Fruit fly (Drosophila melanogaster) whole organism, embryonic: ENCODE results near the gene CG14383.

ENCODE experiments used
- Antp ChIP-seq: fragments of 200-800 bp; sonication (Bioruptor generic); optimal IDR thresholded peaks from 3 replicates; lab custom pipeline; 2016; ENCODE audit warnings: missing biosample characterization, missing genetic modification characterization
- Bdp1 ChIP-seq: fragments of 200-800 bp; sonication (Bioruptor generic); optimal IDR thresholded peaks from 3 replicates; lab custom pipeline; 2016; ENCODE audit warnings: missing biosample characterization, missing genetic modification characterization
- CG10321 ChIP-seq: fragments of 200-800 bp; sonication (Bioruptor generic); IDR thresholded peaks from 2 replicates; pipeline ENCODE4 v1.3.6; 2022; ENCODE audit warnings: missing biosample characterization, missing genetic modification characterization
- CG11504 ChIP-seq: fragments of 200-800 bp; sonication (Bioruptor generic); optimal IDR thresholded peaks from 3 replicates; lab custom pipeline; 2019; ENCODE audit warnings: missing biosample characterization, mild to moderate bottlenecking, missing genetic modification characterization, moderate library complexity
- CG11696 ChIP-seq: fragments of 200-800 bp; sonication (Bioruptor generic); IDR thresholded peaks from 2 replicates; pipeline ENCODE4 v1.3.6; 2022; ENCODE audit warnings: missing biosample characterization, missing genetic modification characterization
- CG13296 ChIP-seq: fragments of 200-800 bp; sonication (Bioruptor generic); optimal IDR thresholded peaks from 3 replicates; lab custom pipeline; 2018; ENCODE audit warnings: missing biosample characterization, mild to moderate bottlenecking, missing genetic modification characterization
- CG13424 ChIP-seq: fragments of 200-800 bp; sonication (Bioruptor generic); optimal IDR thresholded peaks from 2 replicates; lab custom pipeline; 2019; ENCODE audit warnings: missing biosample characterization, mild to moderate bottlenecking, missing genetic modification characterization, moderate library complexity
- CG2116 ChIP-seq: fragments of 200-800 bp; sonication (Bioruptor generic); optimal IDR thresholded peaks from 3 replicates; lab custom pipeline; 2018; ENCODE audit warnings: missing biosample characterization, mild to moderate bottlenecking, missing genetic modification characterization
- CG3163 ChIP-seq: fragments of 200-800 bp; sonication (Bioruptor generic); optimal IDR thresholded peaks from 3 replicates; lab custom pipeline; 2016; ENCODE audit warnings: missing biosample characterization, missing genetic modification characterization
- CG32767 ChIP-seq: fragments of 200-800 bp; sonication (Bioruptor generic); IDR thresholded peaks from 2 replicates; pipeline ENCODE4 v1.3.6; 2022; ENCODE audit warnings: missing biosample characterization, missing genetic modification characterization
- CG34224 ChIP-seq: fragments of 200-800 bp; sonication (Bioruptor generic); IDR thresholded peaks from 3 replicates; pipeline ENCODE4 v1.3.6; 2022; ENCODE audit warnings: missing biosample characterization, missing genetic modification characterization; ENCODE audit not compliant: partially characterized antibody
- CG4328 ChIP-seq: fragments of 200-800 bp; sonication (Bioruptor generic); optimal IDR thresholded peaks from 3 replicates; lab custom pipeline; 2017; ENCODE audit warnings: missing biosample characterization, missing genetic modification reagents, missing genetic modification characterization
- CG4424 ChIP-seq: fragments of 200-800 bp; sonication (Bioruptor generic); optimal IDR thresholded peaks from 3 replicates; lab custom pipeline; 2016; ENCODE audit warnings: missing biosample characterization, missing genetic modification characterization
- CG7928 ChIP-seq: fragments of 200-800 bp; sonication (Bioruptor generic); optimal IDR thresholded peaks from 2 replicates; lab custom pipeline; 2017; ENCODE audit warnings: missing biosample characterization, mild to moderate bottlenecking, missing genetic modification characterization
- CG7987 ChIP-seq: fragments of 200-800 bp; sonication (Bioruptor generic); optimal IDR thresholded peaks from 2 replicates; lab custom pipeline; 2018; ENCODE audit warnings: missing biosample characterization, mild to moderate bottlenecking, missing genetic modification characterization, moderate library complexity
- CG8290 ChIP-seq, 3 experiments: fragments of 200-800 bp; sonication (Bioruptor generic); optimal IDR thresholded peaks; 2 replicates each; lab custom pipeline; 2016 to 2019; ENCODE audit warnings: missing biosample characterization in 3 of 3, missing genetic modification characterization in 3 of 3, mild to moderate bottlenecking in 2 of 3, moderate library complexity in 1 of 3
- CG8765 ChIP-seq: fragments of 200-800 bp; sonication (Bioruptor generic); IDR thresholded peaks from 2 replicates; pipeline ENCODE4 v1.3.6; 2022; ENCODE audit warnings: missing biosample characterization, missing genetic modification characterization
- CG9797 ChIP-seq: fragments of 200-800 bp; sonication (Bioruptor generic); optimal IDR thresholded peaks from 3 replicates; lab custom pipeline; 2018; ENCODE audit warnings: missing biosample characterization, mild to moderate bottlenecking, missing genetic modification characterization
- CG9817 ChIP-seq: fragments of 200-800 bp; sonication (Bioruptor generic); optimal IDR thresholded peaks from 2 replicates; lab custom pipeline; 2018; ENCODE audit warnings: missing biosample characterization, mild to moderate bottlenecking, missing genetic modification characterization, moderate library complexity
- Dad ChIP-seq: fragments of 200-800 bp; sonication (Bioruptor generic); optimal IDR thresholded peaks from 3 replicates; lab custom pipeline; 2016; ENCODE audit warnings: missing biosample characterization, missing genetic modification characterization
- E2f2 ChIP-seq: fragments of 200-800 bp; sonication (Bioruptor generic); IDR thresholded peaks from 2 replicates; pipeline ENCODE4 v1.3.6; 2022; ENCODE audit warnings: missing biosample characterization, missing genetic modification characterization
- ERR ChIP-seq: fragments of 200-800 bp; sonication (Bioruptor generic); optimal IDR thresholded peaks from 2 replicates; lab custom pipeline; 2016; ENCODE audit warnings: missing biosample characterization, missing genetic modification characterization
- Mad ChIP-seq: fragments of 200-800 bp; sonication (Bioruptor generic); optimal IDR thresholded peaks from 2 replicates; lab custom pipeline; 2016; ENCODE audit warnings: missing biosample characterization, missing genetic modification characterization
- NC2α ChIP-seq: fragments of 200-800 bp; sonication (Bioruptor generic); optimal IDR thresholded peaks from 2 replicates; lab custom pipeline; 2016; ENCODE audit warnings: missing biosample characterization, missing genetic modification characterization
- NfI ChIP-seq: fragments of 200-800 bp; sonication (Bioruptor generic); optimal IDR thresholded peaks from 3 replicates; lab custom pipeline; 2018; ENCODE audit warnings: missing biosample characterization, mild to moderate bottlenecking, missing genetic modification characterization, moderate library complexity
- Optix ChIP-seq: fragments of 200-800 bp; sonication (Bioruptor generic); IDR thresholded peaks from 3 replicates; pipeline ENCODE4 v1.3.6; 2022; ENCODE audit warnings: missing biosample characterization, missing genetic modification characterization
- Rfx ChIP-seq: fragments of 200-800 bp; sonication (Bioruptor generic); IDR thresholded peaks from 2 replicates; pipeline ENCODE4 v1.3.6; 2022; ENCODE audit warnings: missing biosample characterization, missing genetic modification characterization
- Rx ChIP-seq: fragments of 200-800 bp; sonication (Bioruptor generic); IDR thresholded peaks from 2 replicates; pipeline ENCODE4 v1.3.6; 2022; ENCODE audit warnings: missing biosample characterization, missing genetic modification characterization
- Side ChIP-seq: fragments of 200-800 bp; sonication (Bioruptor generic); optimal IDR thresholded peaks from 2 replicates; lab custom pipeline; 2016; ENCODE audit warnings: missing biosample characterization, missing genetic modification characterization
- Sry-β ChIP-seq: fragments of 200-800 bp; sonication (Bioruptor generic); optimal IDR thresholded peaks from 2 replicates; lab custom pipeline; 2018; ENCODE audit warnings: missing biosample characterization, mild to moderate bottlenecking, missing genetic modification characterization, moderate library complexity
- Sry-δ ChIP-seq: fragments of 200-800 bp; sonication (Bioruptor generic); optimal IDR thresholded peaks from 2 replicates; lab custom pipeline; 2016; ENCODE audit warnings: missing biosample characterization, missing genetic modification characterization
- TFAM ChIP-seq: fragments of 200-800 bp; sonication (Bioruptor generic); optimal IDR thresholded peaks from 2 replicates; lab custom pipeline; 2017; ENCODE audit warnings: missing biosample characterization, missing genetic modification characterization, inconsistent platforms
- Trl ChIP-seq, 3 experiments: fragments of >200 bp in 2 of 3; fragments of 200-800 bp in 1 of 3; sonication (Bioruptor generic) in 1 of 3; optimal IDR thresholded peaks; 2 replicates in 1 of 3; 3 replicates in 2 of 3; lab custom pipeline; 2016 to 2017; ENCODE audit warnings: missing biosample characterization in 1 of 3, missing genetic modification characterization in 1 of 3
- abd-A ChIP-seq: fragments of 200-800 bp; sonication (Bioruptor generic); optimal IDR thresholded peaks from 3 replicates; lab custom pipeline; 2019; ENCODE audit warnings: missing biosample characterization, mild to moderate bottlenecking, missing genetic modification characterization, moderate library complexity
- bbx ChIP-seq: fragments of 200-800 bp; sonication (Bioruptor generic); IDR thresholded peaks from 2 replicates; pipeline ENCODE4 v1.3.6; 2022; ENCODE audit warnings: missing biosample characterization, missing genetic modification characterization; ENCODE audit not compliant: partially characterized antibody
- chif ChIP-seq, 2 experiments: fragments of 200-800 bp; sonication (Bioruptor generic); optimal IDR thresholded peaks; 3 replicates each; lab custom pipeline; 2016; ENCODE audit warnings: missing biosample characterization in 2 of 2, missing genetic modification characterization in 2 of 2
- crc ChIP-seq: fragments of 200-800 bp; sonication (Bioruptor generic); optimal IDR thresholded peaks from 2 replicates; lab custom pipeline; 2016; ENCODE audit warnings: missing biosample characterization, missing genetic modification characterization
- crol ChIP-seq: fragments of 200-800 bp; sonication (Bioruptor generic); IDR thresholded peaks from 2 replicates; pipeline ENCODE4 v1.3.6; 2022; ENCODE audit warnings: missing biosample characterization, missing genetic modification characterization
- cwo ChIP-seq: fragments of 200-800 bp; sonication (Bioruptor generic); optimal IDR thresholded peaks from 3 replicates; lab custom pipeline; 2017; ENCODE audit warnings: missing biosample characterization, missing genetic modification characterization, mild to moderate bottlenecking, moderate library complexity, missing genetic modification reagents
- ftz-f1 ChIP-seq: fragments of 200-800 bp; sonication (Bioruptor generic); optimal IDR thresholded peaks from 2 replicates; lab custom pipeline; 2016; ENCODE audit warnings: missing biosample characterization, missing genetic modification characterization
- gcm2 ChIP-seq: fragments of 200-800 bp; sonication (Bioruptor generic); optimal IDR thresholded peaks from 2 replicates; lab custom pipeline; 2016; ENCODE audit warnings: missing biosample characterization, missing genetic modification characterization
- lilli ChIP-seq: fragments of 200-800 bp; sonication (Bioruptor generic); optimal IDR thresholded peaks from 3 replicates; lab custom pipeline; 2016; ENCODE audit warnings: missing biosample characterization, missing genetic modification characterization
- nerfin-1 ChIP-seq: fragments of 200-800 bp; sonication (Bioruptor generic); optimal IDR thresholded peaks from 3 replicates; lab custom pipeline; 2019; ENCODE audit warnings: missing biosample characterization, mild to moderate bottlenecking, missing genetic modification characterization, moderate library complexity
- psq ChIP-seq: fragments of 200-800 bp; sonication (Bioruptor generic); optimal IDR thresholded peaks from 2 replicates; lab custom pipeline; 2017; ENCODE audit warnings: missing biosample characterization, missing genetic modification characterization
- rib ChIP-seq: fragments of 200-800 bp; sonication (Bioruptor generic); IDR thresholded peaks from 2 replicates; pipeline ENCODE4 v1.3.6; 2022; ENCODE audit warnings: missing biosample characterization, missing genetic modification characterization
- run ChIP-seq: fragments of 200-800 bp; sonication (Bioruptor generic); optimal IDR thresholded peaks from 3 replicates; lab custom pipeline; 2018; ENCODE audit warnings: missing biosample characterization, mild to moderate bottlenecking, missing genetic modification characterization
- ssp ChIP-seq: fragments of 200-800 bp; sonication (Bioruptor generic); IDR thresholded peaks from 2 replicates; pipeline ENCODE4 v1.3.6; 2022; ENCODE audit warnings: missing biosample characterization, missing genetic modification characterization
- tna ChIP-seq: fragments of 200-800 bp; sonication (Bioruptor generic); IDR thresholded peaks from 2 replicates; pipeline ENCODE4 v1.3.6; 2022; ENCODE audit warnings: missing biosample characterization, missing genetic modification characterization; ENCODE audit not compliant: partially characterized antibody
- tup ChIP-seq: fragments of 200-800 bp; sonication (Bioruptor generic); optimal IDR thresholded peaks from 2 replicates; lab custom pipeline; 2016; ENCODE audit warnings: missing biosample characterization, mild to moderate bottlenecking, missing genetic modification characterization, moderate library complexity
- vfl ChIP-seq: fragments of 200-800 bp; sonication (Bioruptor generic); optimal IDR thresholded peaks from 2 replicates; lab custom pipeline; 2016; ENCODE audit warnings: missing biosample characterization, missing genetic modification characterization

CG14383 gene

DNA sequence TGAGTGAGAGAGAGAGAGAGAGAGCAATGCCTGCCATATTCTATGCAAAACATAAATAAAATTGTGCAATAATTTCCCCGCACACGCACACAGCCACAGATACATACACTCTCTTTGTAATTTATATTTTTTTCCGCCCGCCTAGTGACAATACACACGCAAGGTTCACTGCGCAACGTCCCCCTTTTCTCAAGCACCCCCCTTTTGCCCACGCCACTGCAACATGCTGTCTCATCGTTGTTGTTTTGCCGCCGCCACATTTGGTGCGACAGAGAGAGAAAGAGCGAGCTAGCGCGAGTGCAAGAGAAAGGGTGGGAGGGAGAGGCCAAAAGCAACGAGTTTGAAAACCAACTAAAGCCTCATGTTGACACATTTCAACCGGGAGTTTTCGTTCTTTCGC, 24.0 kb upstream of the CG14383 start (continued):
- TF ChIP-seq E2f2: peak; percentile 45
- peak; percentile 96 for TF ChIP-seq crol (GFP tag; lab: Robert Waterston, UW)
- no peak for TF ChIP-seq CG34224 (GFP tag; lab: Robert Waterston, UW)
- peak; percentile 71 for TF ChIP-seq CG11504
- no peak for TF ChIP-seq NC2α (GFP tag; lab: Kevin White, UChicago)
- TF ChIP-seq CG9817 (tag; lab: Kevin White, UChicago): peak; percentile 33
- TF ChIP-seq Sry-δ (GFP tag; lab: Kevin White, UChicago): peak; percentile 30
- TF ChIP-seq Optix: peak; percentile 71; the same call in 2 of the 3 replicates
- TF ChIP-seq Bdp1 (GFP tag; lab: Kevin White, UChicago): peak; percentile 51
- peak; percentile 22 for TF ChIP-seq tup
- TF ChIP-seq chif (GFP tag; optimal IDR thresholded peaks at IDR 0.05; lab: Kevin White, UChicago): peak; percentile 58 to 62
- TF ChIP-seq psq: no peak
- no peak for TF ChIP-seq CG9797
- TF ChIP-seq Sry-β (GFP tag; lab: Kevin White, UChicago): no peak
- peak; percentile 75 for TF ChIP-seq Rfx (GFP tag; lab: Robert Waterston, UW)
- peak; percentile 42; the same call in 1 of the 2 replicates for TF ChIP-seq CG11696
- peak; percentile 60 for TF ChIP-seq vfl (GFP tag; lab: Kevin White, UChicago)
- TF ChIP-seq CG7928 (GFP tag; lab: Kevin White, UChicago): no peak
- peak; percentile 81 for TF ChIP-seq lilli (GFP tag; lab: Kevin White, UChicago)
- TF ChIP-seq Trl (optimal IDR thresholded peaks at IDR 0.05; lab: Kevin White, UChicago): peak; percentile 51 to 75
- TF ChIP-seq Trl (GFP tag; optimal IDR thresholded peaks at IDR 0.05; lab: Kevin White, UChicago): peak; percentile 16
- TF ChIP-seq TFAM (GFP tag; lab: Kevin White, UChicago): no peak
- peak; percentile 60; the same call in 1 of the 2 replicates for TF ChIP-seq CG8765 (GFP tag; lab: Robert Waterston, UW)
- peak; percentile 57 for TF ChIP-seq abd-A (tag; lab: Kevin White, UChicago)
- no peak for TF ChIP-seq run (tag; lab: Kevin White, UChicago)
- TF ChIP-seq ERR (GFP tag; lab: Kevin White, UChicago): peak; percentile 58
- no peak for TF ChIP-seq tna (GFP tag; lab: Robert Waterston, UW)
- 0 out of 2 replicates have a peak, but pooled peaks have one; percentile 17 for TF ChIP-seq bbx
- TF ChIP-seq Antp: peak; percentile 76
- TF ChIP-seq CG13296 (GFP tag; lab: Kevin White, UChicago): peak; percentile 30
- peak; percentile 75 for TF ChIP-seq CG10321
- peak; percentile 55 for TF ChIP-seq Side (GFP tag; lab: Kevin White, UChicago)
- TF ChIP-seq cwo: peak; percentile 73
- TF ChIP-seq CG4424 (GFP tag; lab: Kevin White, UChicago): peak; percentile 18
- TF ChIP-seq CG4328 (GFP tag; lab: Kevin White, UChicago): peak; percentile 18
- 0 out of 2 replicates have a peak, but pooled peaks have one; percentile 45 for TF ChIP-seq CG32767
- TF ChIP-seq rib (GFP tag; lab: Robert Waterston, UW): peak; percentile 85
- peak; percentile 61 for TF ChIP-seq CG3163 (GFP tag; lab: Kevin White, UChicago)
- peak; percentile 16 for TF ChIP-seq gcm2
- peak; percentile 64 for TF ChIP-seq CG7987 (GFP tag; lab: Kevin White, UChicago)
- peak; percentile 54 for TF ChIP-seq crc (GFP tag; lab: Kevin White, UChicago)
- TF ChIP-seq CG2116 (GFP tag; lab: Kevin White, UChicago): no peak
- peak; percentile 62 for TF ChIP-seq Rx (GFP tag; lab: Robert Waterston, UW)
- TF ChIP-seq ssp (GFP tag; lab: Robert Waterston, UW): peak; percentile 27; the same call in 1 of the 2 replicates
- TF ChIP-seq Mad (GFP tag; lab: Kevin White, UChicago): peak; percentile 61
- peak; percentile 58 for TF ChIP-seq NfI (GFP tag; lab: Kevin White, UChicago)
- peak; percentile 48 for TF ChIP-seq ftz-f1 (GFP tag; lab: Kevin White, UChicago)
- TF ChIP-seq CG8290 (GFP tag; optimal IDR thresholded peaks at IDR 0.05; lab: Kevin White, UChicago): no peak
- TF ChIP-seq CG8290 (tag; optimal IDR thresholded peaks at IDR 0.05; lab: Kevin White, UChicago): peak in 1 of 2 experiments; percentile 77
- peak; percentile 54 for TF ChIP-seq CG13424 (tag; lab: Kevin White, UChicago)
- peak; percentile 39 for TF ChIP-seq nerfin-1
- TF ChIP-seq Dad (GFP tag; lab: Kevin White, UChicago): peak; percentile 31
